Worm (Caenorhabditis elegans): ENCODE results near the gene cdh-7.

DNA sequence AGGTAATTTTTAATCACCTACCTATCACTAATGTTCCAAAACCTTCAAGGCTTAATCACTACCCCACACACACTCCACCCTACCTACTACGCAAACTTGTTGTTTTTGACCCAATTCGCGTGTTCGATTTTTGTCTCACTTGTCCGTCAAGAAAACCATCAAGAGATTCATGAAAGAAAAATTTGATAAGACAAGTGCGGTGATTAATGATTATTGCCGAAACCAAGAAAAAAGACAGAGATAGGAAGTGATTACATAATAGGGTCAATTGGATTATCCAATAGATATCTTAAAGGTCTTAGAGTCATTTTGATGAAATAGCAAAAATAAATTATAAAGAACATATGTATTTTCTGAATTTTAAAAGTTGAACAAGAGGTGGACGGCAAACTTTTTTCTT lies 1.2 kb downstream of the cdh-7 start:
- TF ChIP-seq gmeb-2 (tag; optimal IDR thresholded peaks at IDR 0.05) = no peak
- TF ChIP-seq dmd-4 (tag; optimal IDR thresholded peaks at IDR 0.05; ENCODE audit: borderline replicate concordance) = no peak
- no peak for TF ChIP-seq F13H6.1 (tag; optimal IDR thresholded peaks at IDR 0.05)
- no peak for TF ChIP-seq pqm-1 (tag; optimal IDR thresholded peaks at IDR 0.05)
- no peak for TF ChIP-seq Y22D7AL.16 (tag; optimal IDR thresholded peaks at IDR 0.05)
- no peak for TF ChIP-seq ama-1 (optimal IDR thresholded peaks at IDR 0.05)
- TF ChIP-seq nhr-232 (tag; optimal IDR thresholded peaks at IDR 0.05) = no peak
- no peak for TF ChIP-seq C38D4.7 (GFP tag; optimal IDR thresholded peaks at IDR 0.05)
- TF ChIP-seq unc-55 (GFP tag; optimal IDR thresholded peaks at IDR 0.05) = no peak
- no peak for TF ChIP-seq pax-1 (tag; optimal IDR thresholded peaks at IDR 0.05)

All from whole organism, late embryonic.